Worm (Caenorhabditis elegans) whole organism, young adult: Measurements from ENCODE around the gene Y82E9BR.17.
A peak's percentile ranks its signal among the peaks of the same experiment; 100 is the strongest.

Experiments used
- B0336.3 ChIP-seq: fragments of 200-800 bp; sonication (Bioruptor generic); IDR thresholded peaks from 2 replicates; pipeline ENCODE4 v1.3.6; 2022; ENCODE audit warnings: missing genetic modification characterization, missing compliant biosample characterization
- F33H1.4 ChIP-seq: fragments of 200-800 bp; sonication (Bioruptor generic); IDR thresholded peaks from 2 replicates; pipeline ENCODE4 v1.3.6; 2022; ENCODE audit warnings: missing genetic modification reagents, missing genetic modification characterization, missing compliant biosample characterization
- F37B4.10 ChIP-seq: fragments of 200-800 bp; sonication (Bioruptor generic); IDR thresholded peaks from 2 replicates; pipeline ENCODE4 v1.3.6; 2022; ENCODE audit warnings: missing genetic modification characterization, missing compliant biosample characterization
- F49E8.2 ChIP-seq: sonication (generic microtip); optimal IDR thresholded peaks from 3 replicates; lab custom pipeline; 2017; ENCODE audit warnings: missing genetic modification characterization, mild to moderate bottlenecking, missing compliant biosample characterization, antibody characterized with exemption, moderate library complexity; ENCODE audit not compliant: insufficient read depth
- K12H6.12 ChIP-seq: fragments of 200-800 bp; sonication (Bioruptor generic); optimal IDR thresholded peaks from 2 replicates; lab custom pipeline; 2018; ENCODE audit warnings: mild to moderate bottlenecking, missing genetic modification characterization, missing compliant biosample characterization
- T07F8.4 ChIP-seq: sonication (generic microtip); optimal IDR thresholded peaks from 2 replicates; lab custom pipeline; 2016; ENCODE audit warnings: mild to moderate bottlenecking, missing genetic modification characterization, moderate library complexity, missing compliant biosample characterization
- Y53F4B.3 ChIP-seq: fragments of 200-800 bp; sonication (Bioruptor generic); IDR thresholded peaks from 2 replicates; pipeline ENCODE4 v1.3.6; 2022; ENCODE audit warnings: missing genetic modification reagents, missing genetic modification characterization, missing compliant biosample characterization
- Y56A3A.18 ChIP-seq: fragments of 200-800 bp; sonication (Bioruptor generic); IDR thresholded peaks from 2 replicates; pipeline ENCODE4 v1.3.6; 2022; ENCODE audit warnings: missing genetic modification reagents, missing genetic modification characterization, missing compliant biosample characterization
- akir-1 ChIP-seq: fragments of 200-800 bp; sonication (Bioruptor generic); optimal IDR thresholded peaks from 2 replicates; lab custom pipeline; 2018; ENCODE audit warnings: mild to moderate bottlenecking, missing genetic modification characterization, moderate library complexity, missing compliant biosample characterization
- ama-1 ChIP-seq, 3 experiments: fragments of 150-350 bp in 1 of 3; sonication (generic microtip) in 2 of 3; optimal IDR thresholded peaks; 2 replicates each; lab custom pipeline; 2014 to 2018; ENCODE audit warnings: missing biosample characterization in 2 of 3, missing genetic modification characterization in 2 of 3, missing genetic modification reagents in 2 of 3
- aptf-3 ChIP-seq: fragments of 200-800 bp; sonication (Bioruptor generic); IDR thresholded peaks from 2 replicates; pipeline ENCODE4 v1.3.6; 2022; ENCODE audit warnings: missing genetic modification characterization, missing compliant biosample characterization
- attf-5 ChIP-seq: fragments of 200-800 bp; sonication (Bioruptor generic); optimal IDR thresholded peaks from 2 replicates; lab custom pipeline; 2018; ENCODE audit warnings: mild to moderate bottlenecking, missing genetic modification characterization, missing compliant biosample characterization
- attf-6 ChIP-seq: fragments of 200-800 bp; sonication (Bioruptor generic); IDR thresholded peaks from 2 replicates; pipeline ENCODE4 v1.3.6; 2022; ENCODE audit warnings: missing genetic modification reagents, missing genetic modification characterization, missing compliant biosample characterization
- ceh-91 ChIP-seq: fragments of 200-800 bp; sonication (Bioruptor generic); IDR thresholded peaks from 2 replicates; pipeline ENCODE4 v1.3.6; 2022; ENCODE audit warnings: missing genetic modification reagents, missing genetic modification characterization, missing compliant biosample characterization
- chd-7 ChIP-seq: sonication (generic microtip); optimal IDR thresholded peaks from 2 replicates; lab custom pipeline; 2016; ENCODE audit warnings: mild to moderate bottlenecking, missing genetic modification characterization, moderate library complexity, missing compliant biosample characterization
- dpff-1 ChIP-seq: sonication (generic microtip); optimal IDR thresholded peaks from 2 replicates; lab custom pipeline; 2017; ENCODE audit warnings: mild to moderate bottlenecking, missing genetic modification characterization, missing compliant biosample characterization
- efl-1 ChIP-seq: fragments of 150-350 bp; optimal IDR thresholded peaks from 2 replicates; lab custom pipeline; 2014; ENCODE audit warnings: missing biosample characterization, missing genetic modification reagents, missing genetic modification characterization
- ekl-4 ChIP-seq: fragments of 200-800 bp; sonication (Bioruptor generic); IDR thresholded peaks from 2 replicates; pipeline ENCODE4 v1.3.6; 2022; ENCODE audit warnings: missing genetic modification reagents, missing genetic modification characterization, missing compliant biosample characterization
- ets-4 ChIP-seq: fragments of 200-800 bp; sonication (Bioruptor generic); optimal IDR thresholded peaks from 2 replicates; lab custom pipeline; 2018; ENCODE audit warnings: mild to moderate bottlenecking, missing genetic modification characterization, missing compliant biosample characterization
- him-1 ChIP-seq: sonication (generic microtip); optimal IDR thresholded peaks from 2 replicates; lab custom pipeline; 2016; ENCODE audit warnings: missing genotype, missing genetic modification reagents, missing genetic modification characterization, missing compliant biosample characterization
- lag-1 ChIP-seq: fragments of 200-800 bp; sonication (Bioruptor generic); IDR thresholded peaks from 2 replicates; pipeline ENCODE4 v1.3.6; 2022; ENCODE audit warnings: missing genetic modification reagents, missing genetic modification characterization, missing compliant biosample characterization
- lin-35 ChIP-seq, 3 experiments: fragments of 150-350 bp in 2 of 3; sonication (generic microtip) in 1 of 3; optimal IDR thresholded peaks; 2 replicates each; lab custom pipeline; 2014 to 2018; ENCODE audit warnings: missing biosample characterization in 3 of 3, missing genetic modification characterization in 3 of 3, missing genetic modification reagents in 3 of 3
- lin-40 ChIP-seq: sonication (generic microtip); optimal IDR thresholded peaks from 2 replicates; lab custom pipeline; 2016; ENCODE audit warnings: missing genetic modification characterization, mild to moderate bottlenecking, missing compliant biosample characterization, missing genotype, missing genetic modification reagents
- madf-3 ChIP-seq: fragments of 200-800 bp; sonication (Bioruptor generic); IDR thresholded peaks from 2 replicates; pipeline ENCODE4 v1.3.6; 2022; ENCODE audit warnings: missing genetic modification reagents, missing genetic modification characterization, missing compliant biosample characterization
- nfya-1 ChIP-seq: sonication (generic microtip); optimal IDR thresholded peaks from 2 replicates; lab custom pipeline; 2017; ENCODE audit warnings: antibody characterized with exemption, missing compliant biosample characterization, missing genetic modification characterization, borderline replicate concordance; ENCODE audit not compliant: insufficient read depth
- nhr-120 ChIP-seq: fragments of 200-800 bp; sonication (Bioruptor generic); IDR thresholded peaks from 2 replicates; pipeline ENCODE4 v1.3.6; 2022; ENCODE audit warnings: missing genetic modification characterization, missing compliant biosample characterization
- nhr-90 ChIP-seq: sonication (generic microtip); optimal IDR thresholded peaks from 2 replicates; lab custom pipeline; 2016; ENCODE audit warnings: missing genotype, mild to moderate bottlenecking, missing genetic modification characterization, missing compliant biosample characterization
- rcor-1 ChIP-seq: fragments of 200-800 bp; sonication (Bioruptor generic); IDR thresholded peaks from 2 replicates; pipeline ENCODE4 v1.3.6; 2022; ENCODE audit warnings: missing genetic modification reagents, missing genetic modification characterization, missing compliant biosample characterization
- rec-8 ChIP-seq, 2 experiments: sonication (generic microtip); optimal IDR thresholded peaks; 2 replicates each; lab custom pipeline; 2016; ENCODE audit warnings: mild to moderate bottlenecking in 2 of 2, missing genetic modification characterization in 2 of 2, missing genetic modification reagents in 2 of 2, missing genotype in 2 of 2, missing biosample characterization in 1 of 2, missing compliant biosample characterization in 1 of 2, moderate library complexity in 1 of 2
- somi-1 ChIP-seq: fragments of 200-800 bp; sonication (Bioruptor generic); optimal IDR thresholded peaks from 2 replicates; lab custom pipeline; 2018; ENCODE audit warnings: mild to moderate bottlenecking, missing genetic modification characterization, missing compliant biosample characterization
- tbp1 ChIP-seq: fragments of 200-800 bp; sonication (Bioruptor generic); optimal IDR thresholded peaks from 2 replicates; lab custom pipeline; 2018; ENCODE audit warnings: mild to moderate bottlenecking, missing genetic modification characterization, missing compliant biosample characterization
- unc-62 ChIP-seq: fragments of 150-350 bp; optimal IDR thresholded peaks from 2 replicates; lab custom pipeline; 2014; ENCODE audit warnings: missing biosample characterization, missing genetic modification reagents, missing genetic modification characterization
- ztf-22 ChIP-seq: fragments of 200-800 bp; sonication (Bioruptor generic); optimal IDR thresholded peaks from 2 replicates; lab custom pipeline; 2018; ENCODE audit warnings: mild to moderate bottlenecking, missing genetic modification characterization, moderate library complexity, missing compliant biosample characterization
- ztf-26 ChIP-seq: sonication (generic microtip); optimal IDR thresholded peaks from 2 replicates; lab custom pipeline; 2017; ENCODE audit warnings: missing genetic modification characterization, missing compliant biosample characterization
- ztf-6 ChIP-seq: fragments of 200-800 bp; sonication (Bioruptor generic); IDR thresholded peaks from 2 replicates; pipeline ENCODE4 v1.3.6; 2022; ENCODE audit warnings: missing genetic modification reagents, missing genetic modification characterization, missing compliant biosample characterization

Y82E9BR.17 gene

DNA sequence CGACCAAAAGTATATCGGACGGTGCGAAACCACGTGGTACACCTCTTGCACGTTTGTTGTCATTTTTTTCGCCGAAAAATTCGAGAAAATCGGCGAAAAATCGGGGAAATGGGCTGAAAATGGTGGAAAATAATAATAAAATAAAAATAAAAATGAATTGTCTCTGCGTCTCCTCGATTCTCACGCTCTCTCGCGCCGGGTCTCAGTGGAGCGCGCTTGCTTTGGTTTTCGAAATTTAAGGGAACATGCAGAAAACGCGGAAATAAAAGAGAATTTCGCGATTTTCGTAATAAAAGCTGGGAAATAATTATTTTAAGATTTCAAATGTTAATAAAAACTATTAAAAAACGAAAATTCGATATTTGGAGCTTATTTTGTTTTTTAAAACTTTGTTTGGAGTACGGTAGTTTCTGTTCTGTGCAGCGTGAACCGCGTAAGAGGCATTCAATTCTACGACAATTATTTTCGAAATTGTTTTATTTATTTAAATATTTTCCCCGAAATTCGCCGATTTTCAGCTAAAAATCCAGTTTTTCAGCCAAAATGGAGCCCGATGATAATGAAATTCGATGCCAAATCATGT is 40.4 kb upstream of the Y82E9BR.17 start, which contains the start of the genes ave-1 and M01G5.1 (continued):
- TF ChIP-seq attf-5 (peak; percentile 3), F33H1.4 (peak; percentile 30; the same call in 1 of the 2 replicates), efl-1 (GFP tag; lab: Kevin White, UChicago) (peak; percentile 16), ztf-6 (GFP tag; lab: Robert Waterston, UW) (no peak), lin-40 (tag; lab: Kevin White, UChicago) (no peak)
- TF ChIP-seq, all 124 proteins: peak for 16

ce11 chrIII:1495230-1495629 is 39.7 kb upstream of the Y82E9BR.17 start, which contains the start of gene Y82E9BR.19:
Gene Y82E9BR.19, minus strand, starts transcription at chrIII:1495330.
- TF ChIP-seq F33H1.4 (no peak), nhr-120 (GFP tag; lab: Robert Waterston, UW) (no peak), akir-1 (no peak), F37B4.10 (no peak), aptf-3 (GFP tag; lab: Robert Waterston, UW) (no peak), unc-62 (GFP tag; lab: Kevin White, UChicago) (no peak), him-1 (tag; lab: Kevin White, UChicago) (no peak), ekl-4 (GFP tag; lab: Robert Waterston, UW) (no peak)

- no peak for TF ChIP-seq F49E8.2 (tag; lab: Kevin White, UChicago)
- TF ChIP-seq dpff-1, result no peak
- TF ChIP-seq B0336.3 (GFP tag; lab: Robert Waterston, UW), result no peak
- TF ChIP-seq madf-3 (GFP tag; lab: Robert Waterston, UW), result no peak
Measured at ce11 chrIII:1483407-1483806, 27.8 kb upstream of the Y82E9BR.17 start, which contains the start of gene Y82E9BR.18. Gene Y82E9BR.18, minus strand, starts transcription at chrIII:1483507.

ce11 chrIII:1468358-1469305 is 13.1 kb upstream of the Y82E9BR.17 start:
- TF ChIP-seq ama-1 (optimal IDR thresholded peaks at IDR 0.05; lab: Kevin White, UChicago) (no peak), ama-1 (GFP tag; optimal IDR thresholded peaks at IDR 0.05; lab: Kevin White, UChicago) (no peak), rcor-1 (GFP tag; lab: Robert Waterston, UW) (no peak), ztf-26 (tag; lab: Kevin White, UChicago) (no peak), ceh-91 (no peak), K12H6.12 (tag; lab: Kevin White, UChicago) (no peak)
- TF ChIP-seq, all 124 proteins: peak for 0

- TF ChIP-seq tbp1 (GFP tag; lab: Kevin White, UChicago) (no peak), ets-4 (GFP tag; lab: Kevin White, UChicago) (no peak), rec-8 (tag; optimal IDR thresholded peaks at IDR 0.05; lab: Kevin White, UChicago) (no peak), nfya-1 (tag; lab: Kevin White, UChicago) (no peak), efl-1 (GFP tag; lab: Kevin White, UChicago) (no peak), T07F8.4 (tag; lab: Kevin White, UChicago) (no peak), attf-6 (GFP tag; lab: Robert Waterston, UW) (no peak), nhr-90 (tag; lab: Kevin White, UChicago) (no peak), ztf-22 (no peak), lin-40 (tag; lab: Kevin White, UChicago) (no peak), chd-7 (tag; lab: Kevin White, UChicago) (no peak), attf-5 (no peak), lin-35 (GFP tag; optimal IDR thresholded peaks at IDR 0.05; lab: Kevin White, UChicago) (no peak), lag-1 (GFP tag; lab: Robert Waterston, UW) (no peak), Y53F4B.3 (GFP tag; lab: Robert Waterston, UW) (no peak), somi-1 (GFP tag; lab: Kevin White, UChicago) (no peak), Y56A3A.18 (GFP tag; lab: Robert Waterston, UW) (no peak)
Measured at ce11 chrIII:1456859-1457258, 1.3 kb upstream of the Y82E9BR.17 start.
